Worm (Caenorhabditis elegans) whole organism, L2 larva: ENCODE results near the gene Y73F8A.1159.

Experiments used
- ZK546.5 ChIP-seq: sonication (generic microtip); optimal IDR thresholded peaks from 2 replicates; lab custom pipeline; 2017; ENCODE audit warnings: missing biosample characterization, missing genetic modification characterization
- alr-1 ChIP-seq: fragments of 150-350 bp; optimal IDR thresholded peaks from 2 replicates; lab custom pipeline; 2014; ENCODE audit warnings: missing biosample characterization, missing genetic modification characterization
- nhr-11 ChIP-seq: fragments of 150-350 bp; optimal IDR thresholded peaks from 2 replicates; lab custom pipeline; 2014; ENCODE audit warnings: missing biosample characterization, missing genetic modification characterization
- nhr-25 ChIP-seq: fragments of 150-350 bp; sonication (generic microtip); optimal IDR thresholded peaks from 3 replicates; lab custom pipeline; 2014; ENCODE audit warnings: missing biosample characterization, missing genetic modification characterization
- zag-1 ChIP-seq: fragments of 150-350 bp; optimal IDR thresholded peaks from 2 replicates; lab custom pipeline; 2014; ENCODE audit warnings: missing biosample characterization, missing genetic modification characterization

DNA sequence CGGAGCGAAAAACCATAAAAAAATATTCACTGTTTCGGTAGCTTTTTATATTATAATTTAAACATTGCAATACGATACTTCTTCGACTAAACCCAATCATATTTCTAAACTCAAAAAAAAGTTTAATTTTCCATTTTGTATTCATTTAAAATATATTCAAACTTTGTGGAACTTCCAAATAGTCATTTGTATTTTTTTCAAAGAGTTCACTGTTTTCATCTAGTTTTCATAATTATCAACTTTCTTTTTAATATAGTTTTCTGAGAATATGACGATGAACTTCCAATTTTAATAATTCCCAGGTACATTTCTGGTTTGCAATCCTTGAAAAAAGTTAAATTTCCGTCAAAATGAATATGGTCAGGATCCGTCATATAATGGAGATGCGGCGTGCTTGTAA, 29.6 kb downstream of the Y73F8A.1159 start, which contains the start of gene cpna-4:
- TF ChIP-seq alr-1 (no peak), nhr-25 (tag; lab: Kevin White, UChicago) (no peak), zag-1 (tag; lab: Kevin White, UChicago) (no peak), nhr-11 (tag; lab: Kevin White, UChicago) (no peak), ZK546.5 (tag; lab: Kevin White, UChicago) (no peak)
